Fruit fly (Drosophila melanogaster) whole organism, prepupa: ENCODE measurements around the gene CG7656.

Source experiments
- CG10631 ChIP-seq: fragments of 200-800 bp; sonication (Bioruptor generic); optimal IDR thresholded peaks from 2 replicates; lab custom pipeline; 2016; ENCODE audit warnings: missing biosample characterization, missing genetic modification characterization
- CG11762 ChIP-seq: fragments of 200-800 bp; sonication (Bioruptor generic); optimal IDR thresholded peaks from 3 replicates; lab custom pipeline; 2016; ENCODE audit warnings: missing biosample characterization, missing genetic modification characterization; ENCODE audit not compliant: insufficient read depth
- CG11902 ChIP-seq: fragments of 200-800 bp; sonication (Bioruptor generic); optimal IDR thresholded peaks from 3 replicates; lab custom pipeline; 2016; ENCODE audit warnings: missing biosample characterization, missing genetic modification characterization
- CG15336 ChIP-seq: fragments of 200-800 bp; sonication (Bioruptor generic); IDR thresholded peaks from 2 replicates; pipeline ENCODE4 v1.3.6; 2022; ENCODE audit warnings: missing biosample characterization, missing genetic modification characterization
- CG1621 ChIP-seq: fragments of 200-800 bp; sonication (Bioruptor generic); optimal IDR thresholded peaks from 3 replicates; lab custom pipeline; 2018; ENCODE audit warnings: missing biosample characterization, mild to moderate bottlenecking, missing genetic modification characterization
- CG16779 ChIP-seq: fragments of 200-800 bp; sonication (Bioruptor generic); optimal IDR thresholded peaks from 3 replicates; lab custom pipeline; 2017; ENCODE audit warnings: missing biosample characterization, mild to moderate bottlenecking, missing genetic modification characterization
- CG3032 ChIP-seq: fragments of 200-800 bp; optimal IDR thresholded peaks from 2 replicates; lab custom pipeline; 2019; ENCODE audit warnings: missing biosample characterization, mild to moderate bottlenecking, missing genetic modification characterization, moderate library complexity
- CG31627 ChIP-seq: fragments of 200-800 bp; sonication (Bioruptor generic); optimal IDR thresholded peaks from 3 replicates; lab custom pipeline; 2016; ENCODE audit warnings: missing biosample characterization, missing genetic modification characterization
- CG32006 ChIP-seq: fragments of 200-800 bp; sonication (Bioruptor generic); optimal IDR thresholded peaks from 3 replicates; lab custom pipeline; 2017; ENCODE audit warnings: missing biosample characterization, mild to moderate bottlenecking, missing genetic modification characterization
- CG34406 ChIP-seq: fragments of 200-800 bp; sonication (Bioruptor generic); optimal IDR thresholded peaks from 3 replicates; lab custom pipeline; 2016; ENCODE audit warnings: missing biosample characterization, missing genetic modification characterization
- CG3919 ChIP-seq: fragments of 200-800 bp; sonication (Bioruptor generic); optimal IDR thresholded peaks from 3 replicates; lab custom pipeline; 2016; ENCODE audit warnings: missing biosample characterization, missing genetic modification characterization
- CG4318 ChIP-seq: fragments of 200-800 bp; sonication (Bioruptor generic); optimal IDR thresholded peaks from 3 replicates; lab custom pipeline; 2017; ENCODE audit warnings: missing biosample characterization, mild to moderate bottlenecking, missing genetic modification characterization
- CG6163 ChIP-seq: fragments of 200-800 bp; sonication (Bioruptor generic); IDR thresholded peaks from 3 replicates; pipeline ENCODE4 v1.3.6; 2022; ENCODE audit warnings: missing biosample characterization, missing genetic modification characterization
- CG6792 ChIP-seq: fragments of 200-800 bp; sonication (Bioruptor generic); optimal IDR thresholded peaks from 3 replicates; lab custom pipeline; 2016; ENCODE audit warnings: missing biosample characterization, missing genetic modification characterization
- CG6808 ChIP-seq: fragments of 200-800 bp; sonication (Bioruptor generic); optimal IDR thresholded peaks from 3 replicates; lab custom pipeline; 2017; ENCODE audit warnings: missing biosample characterization, missing genetic modification characterization, mild to moderate bottlenecking, moderate library complexity, missing genetic modification reagents
- CG6854 ChIP-seq: fragments of 200-800 bp; sonication (Bioruptor generic); optimal IDR thresholded peaks from 2 replicates; lab custom pipeline; 2017; ENCODE audit warnings: missing biosample characterization, mild to moderate bottlenecking, missing genetic modification characterization
- CG7368 ChIP-seq: fragments of 200-800 bp; sonication (Bioruptor generic); optimal IDR thresholded peaks from 3 replicates; lab custom pipeline; 2016; ENCODE audit warnings: missing biosample characterization, missing genetic modification characterization
- CG8319 ChIP-seq: fragments of 200-800 bp; sonication (Bioruptor generic); optimal IDR thresholded peaks from 3 replicates; lab custom pipeline; 2016; ENCODE audit warnings: missing biosample characterization, missing genetic modification characterization
- CG8632 ChIP-seq: fragments of 200-800 bp; sonication (Bioruptor generic); optimal IDR thresholded peaks from 3 replicates; lab custom pipeline; 2016; ENCODE audit warnings: missing biosample characterization, missing genetic modification characterization
- CG9139 ChIP-seq: fragments of 200-800 bp; sonication (Bioruptor generic); optimal IDR thresholded peaks from 3 replicates; lab custom pipeline; 2017; ENCODE audit warnings: missing biosample characterization, mild to moderate bottlenecking, missing genetic modification characterization
- Eip75B ChIP-seq: fragments of 200-800 bp; sonication (Bioruptor generic); optimal IDR thresholded peaks from 3 replicates; lab custom pipeline; 2016; ENCODE audit warnings: missing biosample characterization, missing genetic modification characterization
- Eip93F ChIP-seq: fragments of 200-800 bp; sonication (Bioruptor generic); optimal IDR thresholded peaks from 2 replicates; lab custom pipeline; 2016; ENCODE audit warnings: missing biosample characterization, mild to moderate bottlenecking, missing genetic modification characterization
- Ets21C ChIP-seq: fragments of 200-800 bp; sonication (Bioruptor generic); optimal IDR thresholded peaks from 3 replicates; lab custom pipeline; 2016; ENCODE audit warnings: missing biosample characterization, missing genetic modification characterization
- Ets96B ChIP-seq: fragments of 200-800 bp; optimal IDR thresholded peaks from 2 replicates; lab custom pipeline; 2019; ENCODE audit warnings: missing biosample characterization, mild to moderate bottlenecking, missing genetic modification characterization, moderate library complexity
- Gug ChIP-seq: fragments of 200-800 bp; sonication (Bioruptor generic); IDR thresholded peaks from 2 replicates; pipeline ENCODE4 v1.3.6; 2022; ENCODE audit warnings: missing biosample characterization, missing genetic modification characterization
- Hr38 ChIP-seq: sonication (Bioruptor generic); optimal IDR thresholded peaks from 2 replicates; lab custom pipeline; 2016; ENCODE audit warnings: missing biosample characterization, missing genetic modification characterization
- Hr39 ChIP-seq: fragments of 200-800 bp; sonication (Bioruptor generic); optimal IDR thresholded peaks from 2 replicates; lab custom pipeline; 2016; ENCODE audit warnings: missing biosample characterization, missing genetic modification characterization
- Hr4 ChIP-seq: fragments of 200-800 bp; sonication (Bioruptor generic); optimal IDR thresholded peaks from 3 replicates; lab custom pipeline; 2016; ENCODE audit warnings: missing biosample characterization, missing genetic modification characterization
- Lpt ChIP-seq: fragments of 200-800 bp; sonication (Bioruptor generic); optimal IDR thresholded peaks from 3 replicates; lab custom pipeline; 2016; ENCODE audit warnings: missing biosample characterization, missing genetic modification characterization
- Met ChIP-seq: fragments of 200-800 bp; sonication (Bioruptor generic); optimal IDR thresholded peaks from 3 replicates; lab custom pipeline; 2016; ENCODE audit warnings: missing biosample characterization, missing genetic modification characterization
- OdsH ChIP-seq: fragments of 200-800 bp; sonication (Bioruptor generic); optimal IDR thresholded peaks from 3 replicates; lab custom pipeline; 2016; ENCODE audit warnings: missing biosample characterization, missing genetic modification characterization
- Smox ChIP-seq: fragments of 200-800 bp; sonication (Bioruptor generic); optimal IDR thresholded peaks from 3 replicates; lab custom pipeline; 2016; ENCODE audit warnings: missing biosample characterization, missing genetic modification characterization
- Sox102F ChIP-seq: fragments of 200-800 bp; sonication (Bioruptor generic); optimal IDR thresholded peaks from 2 replicates; lab custom pipeline; 2016; ENCODE audit warnings: missing biosample characterization, mild to moderate bottlenecking, missing genetic modification characterization
- Sox14 ChIP-seq: fragments of 200-800 bp; sonication (Bioruptor generic); optimal IDR thresholded peaks from 3 replicates; lab custom pipeline; 2016; ENCODE audit warnings: missing biosample characterization, missing genetic modification characterization
- Sox15 ChIP-seq: fragments of 200-800 bp; sonication (Bioruptor generic); optimal IDR thresholded peaks from 3 replicates; lab custom pipeline; 2016; ENCODE audit warnings: missing biosample characterization, missing genetic modification characterization
- achi ChIP-seq: fragments of 200-800 bp; sonication (Bioruptor generic); optimal IDR thresholded peaks from 3 replicates; lab custom pipeline; 2016; ENCODE audit warnings: missing biosample characterization, missing genetic modification characterization
- acj6 ChIP-seq: fragments of 200-800 bp; sonication (Bioruptor generic); optimal IDR thresholded peaks from 3 replicates; lab custom pipeline; 2016; ENCODE audit warnings: missing biosample characterization, missing genetic modification characterization
- dac ChIP-seq: fragments of 200-800 bp; sonication (Bioruptor generic); optimal IDR thresholded peaks from 2 replicates; lab custom pipeline; 2017; ENCODE audit warnings: missing biosample characterization, mild to moderate bottlenecking, missing genetic modification characterization
- eg ChIP-seq: fragments of 200-800 bp; sonication (Bioruptor generic); IDR thresholded peaks from 3 replicates; pipeline ENCODE4 v1.3.6; 2022; ENCODE audit warnings: missing biosample characterization, missing genetic modification characterization
- esn ChIP-seq: fragments of 200-800 bp; sonication (Bioruptor generic); optimal IDR thresholded peaks from 2 replicates; lab custom pipeline; 2016; ENCODE audit warnings: missing biosample characterization, mild to moderate bottlenecking, missing genetic modification characterization, moderate library complexity
- fd59A ChIP-seq: fragments of 200-800 bp; sonication (Bioruptor generic); optimal IDR thresholded peaks from 2 replicates; lab custom pipeline; 2017; ENCODE audit warnings: missing biosample characterization, mild to moderate bottlenecking, missing genetic modification characterization, missing genetic modification reagents
- fd85E ChIP-seq: fragments of 200-800 bp; sonication (Bioruptor generic); optimal IDR thresholded peaks from 3 replicates; lab custom pipeline; 2016; ENCODE audit warnings: missing biosample characterization, missing genetic modification characterization
- fkh ChIP-seq: fragments of 200-800 bp; sonication (Bioruptor generic); optimal IDR thresholded peaks from 3 replicates; lab custom pipeline; 2017; ENCODE audit warnings: missing biosample characterization, mild to moderate bottlenecking, missing genetic modification characterization, moderate library complexity
- net ChIP-seq: fragments of 200-800 bp; sonication (Bioruptor generic); optimal IDR thresholded peaks from 3 replicates; lab custom pipeline; 2016; ENCODE audit warnings: missing biosample characterization, missing genetic modification characterization
- salr ChIP-seq, 2 experiments: fragments of 200-800 bp; sonication (Bioruptor generic); optimal IDR thresholded peaks; 3 replicates each; lab custom pipeline; 2016 to 2018; ENCODE audit warnings: missing biosample characterization in 2 of 2, missing genetic modification characterization in 2 of 2, mild to moderate bottlenecking in 1 of 2
- spab ChIP-seq: fragments of 200-800 bp; sonication (Bioruptor generic); optimal IDR thresholded peaks from 2 replicates; lab custom pipeline; 2017; ENCODE audit warnings: missing biosample characterization, mild to moderate bottlenecking, missing genetic modification characterization, missing genetic modification reagents
- ss ChIP-seq, 2 experiments: fragments of 200-800 bp; sonication (Bioruptor generic); optimal IDR thresholded peaks; 2 replicates in 1 of 2; 3 replicates in 1 of 2; lab custom pipeline; 2017 to 2018; ENCODE audit warnings: mild to moderate bottlenecking in 2 of 2, missing biosample characterization in 2 of 2, missing genetic modification characterization in 2 of 2, moderate library complexity in 1 of 2
- svp ChIP-seq: fragments of 200-800 bp; sonication (Bioruptor generic); peaks from one replicate; lab custom pipeline; 2016; ENCODE audit warnings: missing biosample characterization, missing genetic modification characterization
- topi ChIP-seq: fragments of 200-800 bp; sonication (Bioruptor generic); optimal IDR thresholded peaks from 3 replicates; lab custom pipeline; 2016; ENCODE audit warnings: missing biosample characterization, missing genetic modification characterization
- vri ChIP-seq: fragments of 200-800 bp; sonication (Bioruptor generic); optimal IDR thresholded peaks from 3 replicates; lab custom pipeline; 2016; ENCODE audit warnings: missing biosample characterization, mild to moderate bottlenecking, missing genetic modification characterization

CG7656 gene

DNA sequence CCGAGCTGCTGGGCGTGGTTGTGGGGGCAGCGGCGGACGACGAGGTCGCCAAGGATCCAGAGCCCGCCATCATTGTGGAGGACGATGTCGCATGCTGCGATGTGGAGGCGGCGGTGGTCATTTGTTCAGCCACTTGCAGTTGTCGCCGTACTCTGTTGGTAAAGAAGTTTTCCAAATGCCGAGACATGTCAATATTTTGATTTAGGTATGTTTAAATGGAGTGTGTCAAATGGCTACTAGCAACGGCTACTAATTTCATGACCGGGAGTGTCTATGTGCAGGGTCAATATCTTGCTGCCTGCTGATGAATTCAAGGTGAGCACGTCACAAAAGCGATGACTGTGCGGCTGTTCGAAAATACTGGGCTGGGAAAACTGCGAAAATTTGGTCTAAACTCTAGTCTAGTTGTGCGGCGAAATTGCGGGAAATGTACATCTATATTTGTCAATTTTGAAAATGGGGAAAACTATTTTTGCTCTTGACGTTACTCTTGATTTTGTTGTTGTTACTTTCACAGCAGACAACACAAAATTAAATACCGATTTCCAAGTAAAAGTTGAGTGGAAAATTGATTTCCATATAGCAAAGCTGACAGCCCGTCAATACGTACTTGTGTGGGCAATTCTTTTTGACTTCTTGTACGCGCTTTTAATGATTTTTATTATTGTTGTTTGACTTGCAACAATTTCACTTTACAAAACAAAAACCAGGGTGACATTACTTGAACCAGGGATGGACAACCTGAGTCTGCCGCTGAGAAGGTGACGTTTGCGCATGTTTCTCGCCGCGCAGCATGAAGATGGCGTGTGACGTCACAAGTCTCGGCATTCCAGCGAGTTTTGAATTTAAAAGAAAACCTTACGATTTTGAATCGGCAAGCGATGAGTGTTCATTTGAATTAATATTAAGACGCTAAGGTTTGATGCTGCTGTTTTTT, at the start of gene CG7656:
TSS of gene CG7656 (minus strand) at position 731 of the 937 bp plus-strand sequence.
- TF ChIP-seq Smox (GFP tag; lab: Kevin White, UChicago) (peak; percentile 68), Met (GFP tag; lab: Kevin White, UChicago) (peak; percentile 65), esn (GFP tag; lab: Kevin White, UChicago) (peak; percentile 68), CG11762 (GFP tag; lab: Kevin White, UChicago) (no peak), CG15336 (GFP tag; lab: Robert Waterston, UW) (peak; percentile 48), Gug (GFP tag; lab: Robert Waterston, UW) (no peak), acj6 (GFP tag; lab: Kevin White, UChicago) (peak; percentile 69), eg (peak; percentile 64), CG3919 (GFP tag; lab: Kevin White, UChicago) (peak; percentile 78), ss (GFP tag; optimal IDR thresholded peaks at IDR 0.05; lab: Kevin White, UChicago) (no peak), Hr38 (no peak), Hr39 (GFP tag; lab: Kevin White, UChicago) (peak; percentile 75), Sox14 (peak; percentile 79), Eip75B (GFP tag; lab: Kevin White, UChicago) (peak; percentile 49), achi (GFP tag; lab: Kevin White, UChicago) (peak; percentile 55), CG6808 (GFP tag; lab: Kevin White, UChicago) (no peak), CG31627 (GFP tag; lab: Kevin White, UChicago) (peak; percentile 79), CG3032 (tag; lab: Kevin White, UChicago) (peak; percentile 29), OdsH (GFP tag; lab: Kevin White, UChicago) (peak; percentile 65), CG8632 (no peak), Eip93F (no peak), svp (GFP tag; lab: Kevin White, UChicago) (peak; percentile 91), Sox102F (GFP tag; lab: Kevin White, UChicago) (no peak), topi (GFP tag; lab: Kevin White, UChicago) (peak; percentile 30), CG8319 (GFP tag; lab: Kevin White, UChicago) (peak; percentile 27), CG9139 (GFP tag; lab: Kevin White, UChicago) (no peak), fkh (peak; percentile 58), vri (GFP tag; lab: Kevin White, UChicago) (no peak), salr (GFP tag; optimal IDR thresholded peaks at IDR 0.05; lab: Kevin White, UChicago) (no peak), CG7368 (GFP tag; lab: Kevin White, UChicago) (peak; percentile 56), CG34406 (GFP tag; lab: Kevin White, UChicago) (no peak), Lpt (GFP tag; lab: Kevin White, UChicago) (no peak), fd85E (no peak), CG11902 (peak; percentile 14), Ets96B (tag; lab: Kevin White, UChicago) (no peak), spab (GFP tag; lab: Kevin White, UChicago) (no peak), net (GFP tag; lab: Kevin White, UChicago) (peak; percentile 43), CG6854 (GFP tag; lab: Kevin White, UChicago) (peak; percentile 12), CG6163 (GFP tag; lab: Robert Waterston, UW) (peak; percentile 66), Hr4 (GFP tag; lab: Kevin White, UChicago) (peak; percentile 58), dac (GFP tag; lab: Kevin White, UChicago) (no peak), CG6792 (GFP tag; lab: Kevin White, UChicago) (peak; percentile 3), CG32006 (GFP tag; lab: Kevin White, UChicago) (peak; percentile 27), fd59A (GFP tag; lab: Kevin White, UChicago) (peak; percentile 2), CG1621 (no peak), CG16779 (tag; lab: Kevin White, UChicago) (no peak), CG4318 (GFP tag; lab: Kevin White, UChicago) (no peak), CG10631 (GFP tag; lab: Kevin White, UChicago) (peak; percentile 46), Ets21C (GFP tag; lab: Kevin White, UChicago) (no peak), Sox15 (peak; percentile 47)
